Worm (Caenorhabditis elegans) whole organism, L4 larva: ENCODE data around the gene ZC239.13.
"Not testable (repeated sequence)": the region's sequence is repeated elsewhere in the genome, so short reads cannot be mapped to it uniquely, and the experiment has no call there.

ENCODE experiments used
- F26F4.8 ChIP-seq: fragments of 200-800 bp; sonication (Bioruptor generic); conservative IDR thresholded peaks from 2 replicates; pipeline ENCODE4 v1.3.6; 2022; ENCODE audit warnings: missing genetic modification characterization, missing compliant biosample characterization
- F44E2.7 ChIP-seq: fragments of 200-800 bp; sonication (Bioruptor generic); IDR thresholded peaks from 2 replicates; pipeline ENCODE4 v2.1.2; 2022; ENCODE audit warnings: missing genetic modification characterization, missing compliant biosample characterization
- F49E8.2 ChIP-seq: sonication (generic microtip); optimal IDR thresholded peaks from 2 replicates; lab custom pipeline; 2016; ENCODE audit warnings: missing compliant biosample characterization, mild to moderate bottlenecking, missing genetic modification characterization, borderline replicate concordance
- R02D3.7 ChIP-seq: fragments of 150-350 bp; sonication (generic microtip); optimal IDR thresholded peaks from 3 replicates; lab custom pipeline; 2014; ENCODE audit warnings: missing biosample characterization, missing genetic modification characterization
- T20F7.1 ChIP-seq: fragments of 200-800 bp; sonication (Bioruptor generic); optimal IDR thresholded peaks from 2 replicates; lab custom pipeline; 2018; ENCODE audit warnings: mild to moderate bottlenecking, missing genetic modification characterization, missing compliant biosample characterization
- T26A8.4 ChIP-seq: fragments of 200-800 bp; sonication (Bioruptor generic); IDR thresholded peaks from 2 replicates; pipeline ENCODE4 v1.3.6; 2022; ENCODE audit warnings: missing genetic modification characterization, missing compliant biosample characterization
- Y105C5A.15 ChIP-seq: fragments of 200-800 bp; sonication (Bioruptor generic); IDR thresholded peaks from 2 replicates; pipeline ENCODE4 v1.3.6; 2022; ENCODE audit warnings: missing genetic modification characterization, missing compliant biosample characterization
- aha-1 ChIP-seq: fragments of 150-350 bp; peaks from one replicate; lab custom pipeline; 2014; ENCODE audit warnings: missing biosample characterization, missing genetic modification characterization
- ceh-62 ChIP-seq: sonication (generic microtip); optimal IDR thresholded peaks from 2 replicates; lab custom pipeline; 2017; ENCODE audit warnings: missing biosample characterization, missing genetic modification characterization
- cey-2 ChIP-seq: sonication (generic microtip); optimal IDR thresholded peaks from 3 replicates; lab custom pipeline; 2017; ENCODE audit warnings: missing genetic modification characterization, mild to moderate bottlenecking, missing compliant biosample characterization, antibody characterized with exemption, borderline replicate concordance; ENCODE audit not compliant: insufficient read depth
- ctbp-1 ChIP-seq: fragments of 200-800 bp; sonication (Bioruptor generic); IDR thresholded peaks from 2 replicates; pipeline ENCODE4 v1.3.6; 2022; ENCODE audit warnings: missing genetic modification reagents, missing genetic modification characterization, missing compliant biosample characterization
- dve-1 ChIP-seq: sonication (generic microtip); optimal IDR thresholded peaks from 2 replicates; lab custom pipeline; 2017; ENCODE audit warnings: antibody characterized with exemption, mild to moderate bottlenecking, missing genetic modification characterization, missing compliant biosample characterization; ENCODE audit not compliant: insufficient read depth
- hmg-1.1 ChIP-seq: fragments of 200-800 bp; sonication (Bioruptor generic); IDR thresholded peaks from 2 replicates; pipeline ENCODE4 v1.3.6; 2022; ENCODE audit warnings: missing genetic modification reagents, missing genetic modification characterization, missing compliant biosample characterization
- lim-7 ChIP-seq: fragments of 200-800 bp; sonication (Bioruptor generic); IDR thresholded peaks from 2 replicates; pipeline ENCODE4 v1.3.6; 2022; ENCODE audit warnings: missing genetic modification characterization, missing compliant biosample characterization
- lin-39 ChIP-seq: fragments of 150-350 bp; optimal IDR thresholded peaks from 2 replicates; lab custom pipeline; 2014; ENCODE audit warnings: missing biosample characterization, missing genetic modification reagents, missing genetic modification characterization
- madf-9 ChIP-seq: fragments of 200-800 bp; sonication (Bioruptor generic); conservative IDR thresholded peaks from 2 replicates; pipeline ENCODE4 v1.3.6; 2022; ENCODE audit warnings: missing genetic modification reagents, missing genetic modification characterization, missing compliant biosample characterization
- mdt-29 ChIP-seq: fragments of 200-800 bp; sonication (Bioruptor generic); IDR thresholded peaks from 2 replicates; pipeline ENCODE4 v1.3.6; 2022; ENCODE audit warnings: missing genetic modification reagents, missing genetic modification characterization, missing compliant biosample characterization
- nhr-102 ChIP-seq: sonication (generic microtip); optimal IDR thresholded peaks from 2 replicates; lab custom pipeline; 2016; ENCODE audit warnings: mild to moderate bottlenecking, missing genetic modification characterization, moderate library complexity, missing compliant biosample characterization
- nhr-111 ChIP-seq: fragments of 200-800 bp; sonication (Bioruptor generic); optimal IDR thresholded peaks from 2 replicates; lab custom pipeline; 2018; ENCODE audit warnings: mild to moderate bottlenecking, missing genetic modification characterization, missing compliant biosample characterization
- nhr-48 ChIP-seq: sonication (generic microtip); optimal IDR thresholded peaks from 2 replicates; lab custom pipeline; 2016; ENCODE audit warnings: mild to moderate bottlenecking, missing genetic modification characterization, missing compliant biosample characterization
- nhr-6 ChIP-seq: fragments of 150-350 bp; optimal IDR thresholded peaks from 2 replicates; lab custom pipeline; 2014; ENCODE audit warnings: missing biosample characterization, missing genetic modification characterization
- nhr-76 ChIP-seq: fragments of 150-350 bp; optimal IDR thresholded peaks from 2 replicates; lab custom pipeline; 2014; ENCODE audit warnings: missing biosample characterization, missing genetic modification characterization
- saeg-2 ChIP-seq: fragments of 200-800 bp; sonication (Bioruptor generic); IDR thresholded peaks from 2 replicates; pipeline ENCODE4 v1.3.6; 2022; ENCODE audit warnings: missing genetic modification reagents, missing genetic modification characterization, missing compliant biosample characterization
- set-16 ChIP-seq: fragments of 200-800 bp; sonication (Bioruptor generic); IDR thresholded peaks from 2 replicates; pipeline ENCODE4 v1.3.6; 2022; ENCODE audit warnings: missing genetic modification reagents, missing genetic modification characterization, missing compliant biosample characterization
- tag-97 ChIP-seq: fragments of 200-800 bp; sonication (Bioruptor generic); IDR thresholded peaks from 2 replicates; pipeline ENCODE4 v1.3.6; 2022; ENCODE audit warnings: missing genetic modification characterization, missing compliant biosample characterization
- unc-130 ChIP-seq: sonication (generic microtip); optimal IDR thresholded peaks from 2 replicates; lab custom pipeline; 2016; ENCODE audit warnings: missing genetic modification reagents, missing genetic modification characterization, missing compliant biosample characterization
- unc-62 ChIP-seq, 3 experiments: fragments of 150-350 bp in 1 of 3; sonication (generic microtip); optimal IDR thresholded peaks in 2 of 3; peaks in 1 of 3; 1 replicate in 1 of 3; 2 replicates in 2 of 3; lab custom pipeline; 2014 to 2017; ENCODE audit warnings: missing biosample characterization in 3 of 3, missing genetic modification characterization in 3 of 3, missing genetic modification reagents in 3 of 3, missing genotype in 1 of 3
- vab-7 ChIP-seq: fragments of 200-800 bp; sonication (Bioruptor generic); IDR thresholded peaks from 2 replicates; pipeline ENCODE4 v1.3.6; 2022; ENCODE audit warnings: missing genetic modification reagents, missing genetic modification characterization, missing compliant biosample characterization
- ztf-11 ChIP-seq: fragments of 150-350 bp; optimal IDR thresholded peaks from 2 replicates; lab custom pipeline; 2014; ENCODE audit warnings: missing biosample characterization, missing genetic modification characterization

The ZC239.13 gene

DNA sequence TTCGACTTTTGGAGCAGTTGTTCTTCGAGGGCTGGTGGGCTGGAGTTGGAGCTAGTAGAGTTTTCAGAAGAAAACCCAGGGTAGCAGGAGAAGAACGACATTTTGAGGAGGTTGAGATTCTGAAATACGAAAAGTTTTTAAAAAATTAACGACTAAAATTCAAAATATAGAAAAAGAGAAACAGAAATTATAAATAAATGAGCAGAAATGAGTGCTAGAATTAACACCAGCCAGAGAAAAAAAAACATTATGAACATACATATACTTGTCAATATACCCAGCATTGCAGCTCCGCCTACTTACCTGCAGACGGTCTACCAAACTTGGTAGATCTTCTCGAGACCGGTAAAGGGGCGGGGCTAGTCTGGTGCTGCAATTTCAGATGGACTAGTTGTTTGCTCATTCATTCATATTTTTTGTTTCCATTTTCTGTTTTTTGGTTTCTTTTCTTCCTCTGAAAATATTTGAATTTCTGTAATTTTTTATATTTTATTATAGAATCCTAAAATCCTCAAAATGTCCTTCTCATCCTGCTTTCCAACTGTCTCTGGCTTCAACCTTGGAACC is 16.1 kb downstream of the ZC239.13 start, which contains the start of the genes ZC239.20 and ZC239.21:
Gene ZC239.20 (minus strand): TSS at position 101 of the 567 bp plus-strand sequence.
Gene ZC239.21 (plus strand): TSS at position 517 of the 567 bp plus-strand sequence.
- no peak for TF ChIP-seq lin-39 (tag; lab: Kevin White, UChicago)
- TF ChIP-seq unc-62 (GFP tag; optimal IDR thresholded peaks at IDR 0.05 in 1 of 2; lab: Kevin White, UChicago) = no peak
- TF ChIP-seq unc-62 (tag; optimal IDR thresholded peaks at IDR 0.05; lab: Kevin White, UChicago) = no peak
- TF ChIP-seq nhr-111 = no peak
- no peak for TF ChIP-seq dve-1 (tag; lab: Kevin White, UChicago)
- TF ChIP-seq tag-97 (GFP tag; lab: Robert Waterston, UW) = no peak
- no peak for TF ChIP-seq mdt-29
- no peak for TF ChIP-seq ctbp-1
- TF ChIP-seq ztf-11 = no peak
- no peak for TF ChIP-seq nhr-102 (tag; lab: Kevin White, UChicago)
- no peak for TF ChIP-seq unc-130 (GFP tag; lab: Kevin White, UChicago)
- no peak for TF ChIP-seq hmg-1.1 (GFP tag; lab: Robert Waterston, UW)
- TF ChIP-seq nhr-6 (tag; lab: Kevin White, UChicago) = no peak
- no peak for TF ChIP-seq vab-7 (GFP tag; lab: Robert Waterston, UW)
- no peak for TF ChIP-seq ceh-62

DNA sequence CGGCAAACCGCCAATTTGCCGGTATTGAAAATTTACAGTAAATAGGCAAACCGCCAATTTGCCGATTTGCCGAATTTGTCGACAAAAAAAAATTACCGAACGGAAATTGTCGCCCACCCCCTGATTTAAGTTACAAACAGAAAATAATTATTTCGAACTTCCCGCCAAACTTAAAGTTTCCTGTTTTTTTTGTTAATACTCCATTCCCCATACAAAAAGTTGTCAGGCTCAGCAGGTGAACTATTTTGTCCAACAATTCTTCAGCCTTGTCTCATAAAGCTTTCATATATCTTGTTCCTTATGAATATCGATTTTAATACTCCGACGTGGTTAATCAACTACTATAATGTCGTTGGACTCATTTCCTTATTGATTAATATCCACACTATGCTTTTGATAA is 19.2 kb downstream of the ZC239.13 start, which contains the start of gene sri-50:
Gene sri-50 (plus strand): TSS at position 301 of the 400 bp plus-strand sequence.
- no peak for TF ChIP-seq R02D3.7 (tag; lab: Kevin White, UChicago)
- no peak for TF ChIP-seq saeg-2 (GFP tag; lab: Robert Waterston, UW)
- TF ChIP-seq lim-7 (GFP tag; lab: Robert Waterston, UW) = no peak
- TF ChIP-seq nhr-48 = no peak
- no peak for TF ChIP-seq ctbp-1
- TF ChIP-seq nhr-76 (tag; lab: Kevin White, UChicago) = no peak
- TF ChIP-seq aha-1 (tag; lab: Kevin White, UChicago) = peak; percentile 5
- TF ChIP-seq, all 104 proteins: peak for 1

DNA sequence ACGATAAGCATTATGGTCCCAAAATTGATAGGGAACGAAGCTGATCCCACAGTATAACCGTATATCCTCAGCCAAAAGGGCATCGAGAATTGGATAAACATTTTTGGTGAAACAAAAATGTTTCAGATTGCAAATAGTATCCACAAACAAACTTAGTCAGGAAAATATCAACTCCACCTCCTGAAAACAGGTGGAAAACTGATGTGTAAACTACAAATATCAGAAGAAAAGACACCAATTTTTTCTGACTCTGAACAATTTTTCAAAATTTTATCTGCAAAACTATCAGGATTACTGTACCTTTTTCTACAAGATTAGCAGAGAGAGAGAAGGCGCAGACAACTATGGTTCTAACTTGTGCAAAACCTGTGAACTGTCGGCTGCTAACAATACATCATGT is 20.1 kb downstream of the ZC239.13 start, which contains the start of gene sri-53:
Gene sri-53 (minus strand): TSS at position 101 of the 400 bp plus-strand sequence.
- TF ChIP-seq F44E2.7 (GFP tag; lab: Robert Waterston, UW) = no peak

DNA sequence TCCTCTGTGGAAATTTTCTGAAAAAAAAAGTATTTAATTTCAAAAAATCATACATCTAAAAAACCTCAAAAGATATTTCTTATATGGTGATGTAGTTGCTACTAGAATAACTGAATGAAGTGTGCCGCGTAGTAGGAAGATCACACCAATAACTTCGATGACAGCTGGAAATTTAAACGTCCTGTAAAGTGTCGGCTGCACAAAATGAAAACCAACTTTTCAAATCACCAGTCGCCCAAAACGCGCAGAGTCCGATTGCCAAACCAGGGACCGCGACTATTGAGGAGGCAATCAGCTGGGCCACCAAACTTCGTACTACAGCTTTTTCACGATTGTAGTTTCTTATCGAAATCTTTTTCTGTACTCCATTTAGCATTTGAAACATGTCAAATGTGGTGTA is 21.4 kb downstream of the ZC239.13 start, which contains the start of gene sri-48:
Gene sri-48 (minus strand): TSS at position 101 of the 400 bp plus-strand sequence.
- TF ChIP-seq T26A8.4; T20F7.1 (GFP tag; lab: Kevin White, UChicago); cey-2: not testable (repeated sequence)

DNA sequence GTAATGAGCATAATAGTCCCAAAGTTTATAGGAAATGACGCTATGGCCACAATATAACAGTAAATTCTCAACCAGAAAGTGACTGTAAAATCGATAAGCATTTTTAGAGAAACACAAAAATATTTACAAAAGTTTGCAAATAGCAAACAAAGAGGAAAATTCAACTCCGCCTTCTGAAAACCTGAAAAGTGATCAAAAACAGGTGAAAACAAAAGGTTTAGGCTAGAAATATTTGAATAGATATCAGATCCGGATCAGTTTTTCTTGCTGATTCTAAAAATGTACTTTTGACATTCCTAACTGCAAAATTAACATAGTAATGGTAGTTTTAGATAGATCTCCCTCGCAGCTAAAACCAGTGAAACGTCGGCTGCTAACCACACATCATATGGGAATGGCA is 23.6 kb downstream of the ZC239.13 start, which contains the start of gene sri-51:
Gene sri-51 (minus strand): TSS at position 101 of the 400 bp plus-strand sequence.
- TF ChIP-seq unc-62 (GFP tag; optimal IDR thresholded peaks at IDR 0.05 in 1 of 2; lab: Kevin White, UChicago) (peak in 1 of 2 experiments; percentile 84), unc-62 (tag; optimal IDR thresholded peaks at IDR 0.05; lab: Kevin White, UChicago) (no peak), Y105C5A.15 (GFP tag; lab: Robert Waterston, UW) (no peak)

DNA sequence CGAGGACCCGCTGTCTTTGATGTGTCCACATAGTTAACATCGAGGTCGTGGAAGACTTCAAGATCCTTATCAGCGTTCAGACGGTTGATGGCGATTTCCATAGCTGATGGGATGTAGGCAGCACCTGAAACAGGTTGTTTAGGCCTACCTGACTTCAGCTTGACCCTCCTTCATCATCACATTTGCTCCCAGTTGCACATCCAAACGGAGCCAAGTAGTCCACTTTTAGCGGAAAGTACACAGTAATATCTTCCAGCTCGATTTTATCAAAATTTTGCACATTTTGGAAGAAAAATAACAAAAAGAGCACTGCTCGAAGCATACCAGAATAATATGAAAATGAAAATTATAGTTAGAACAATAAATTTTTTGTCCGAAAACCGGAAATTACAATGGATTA is 25.7 kb downstream of the ZC239.13 start, which contains the start of gene gcy-15:
Gene gcy-15 (minus strand): TSS at position 101 of the 400 bp plus-strand sequence.
- no peak for TF ChIP-seq madf-9 (GFP tag; lab: Robert Waterston, UW)

DNA sequence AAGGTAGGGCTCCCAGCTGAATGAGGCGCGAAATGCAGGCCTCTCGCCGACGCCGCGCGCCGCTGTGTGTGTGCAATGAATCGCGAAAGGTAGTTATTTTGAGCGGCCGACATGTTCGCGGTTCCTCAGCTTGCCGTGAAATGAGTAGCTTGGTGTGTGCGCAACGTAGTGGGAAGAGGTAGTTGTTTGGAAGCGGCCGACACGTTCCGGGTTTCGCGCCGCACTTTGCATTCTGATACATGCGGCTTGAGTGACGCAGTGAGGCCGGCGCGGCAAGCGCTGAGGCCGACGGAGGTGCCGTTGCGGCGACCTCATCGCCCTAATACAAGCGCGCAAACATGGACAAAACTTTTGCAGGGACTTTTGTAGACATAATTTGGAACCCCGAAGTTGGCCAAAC is 26.9 kb downstream of the ZC239.13 start:
- TF ChIP-seq F26F4.8 = no peak
- TF ChIP-seq set-16 (GFP tag; lab: Robert Waterston, UW) = peak; percentile 79
- no peak for TF ChIP-seq F49E8.2 (tag; lab: Kevin White, UChicago)
- TF ChIP-seq saeg-2 (GFP tag; lab: Robert Waterston, UW) = no peak
- no peak for TF ChIP-seq vab-7 (GFP tag; lab: Robert Waterston, UW)
